Worm (Caenorhabditis elegans): Measurements from ENCODE around the gene C27D6.1.

DNA sequence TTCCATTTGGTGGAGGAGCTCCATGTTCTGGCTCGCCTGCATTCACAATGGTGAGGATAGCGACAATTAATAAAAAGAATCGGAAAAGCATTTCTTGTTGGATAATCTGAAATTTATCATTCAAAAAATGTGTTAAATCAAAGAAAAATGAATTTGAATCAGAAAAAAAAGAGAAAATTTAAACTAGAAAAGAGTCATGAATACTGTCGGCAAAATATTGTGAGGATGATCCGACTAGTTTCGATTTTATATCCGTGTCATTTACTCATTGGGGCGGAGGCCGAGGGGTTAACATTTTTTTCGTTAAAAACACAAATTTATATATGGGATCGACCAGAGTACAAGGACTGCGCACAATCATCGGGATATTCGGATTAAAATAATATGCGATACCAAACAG is 5.4 kb downstream of the C27D6.1 start, which contains the start of gene C27D6.12:
- TF ChIP-seq pax-3 (tag; optimal IDR thresholded peaks at IDR 0.05) = no peak
- TF ChIP-seq zag-1 (tag; optimal IDR thresholded peaks at IDR 0.05) = no peak
- TF ChIP-seq nhr-90 (tag; optimal IDR thresholded peaks at IDR 0.05; ENCODE audit: poor library complexity) = no peak
- TF ChIP-seq snpc-4 (tag; optimal IDR thresholded peaks at IDR 0.05) = no peak
- no peak for TF ChIP-seq fkh-10 (GFP tag; optimal IDR thresholded peaks at IDR 0.05)
- TF ChIP-seq ztf-4 (tag; optimal IDR thresholded peaks at IDR 0.05) = no peak
- TF ChIP-seq elt-3 (tag; optimal IDR thresholded peaks at IDR 0.05) = no peak

Data from whole organism, L1 larva.